Worm (Caenorhabditis elegans) whole organism, L4 larva: ENCODE measurements around the gene F35E12.9.

Source experiments
- R02D3.7 ChIP-seq: fragments of 150-350 bp; sonication (generic microtip); optimal IDR thresholded peaks from 3 replicates; lab custom pipeline; 2014; ENCODE audit warnings: missing biosample characterization, missing genetic modification characterization
- Y75B8A.6 ChIP-seq: fragments of 200-800 bp; sonication (Bioruptor generic); IDR thresholded peaks from 2 replicates; pipeline ENCODE4 v1.3.6; 2022; ENCODE audit warnings: missing genetic modification reagents, missing genetic modification characterization, missing compliant biosample characterization
- aly-2 ChIP-seq: sonication (generic microtip); optimal IDR thresholded peaks from 2 replicates; lab custom pipeline; 2018; ENCODE audit warnings: missing biosample characterization, missing genetic modification characterization
- ama-1 ChIP-seq: fragments of 150-350 bp; optimal IDR thresholded peaks from 2 replicates; lab custom pipeline; 2014; ENCODE audit warnings: inconsistent platforms, mixed read lengths
- ceh-20 ChIP-seq: fragments of 200-800 bp; sonication (Bioruptor generic); IDR thresholded peaks from 2 replicates; pipeline ENCODE4 v1.3.6; 2022; ENCODE audit warnings: missing genetic modification reagents, missing genetic modification characterization, missing compliant biosample characterization
- cey-2 ChIP-seq: sonication (generic microtip); optimal IDR thresholded peaks from 3 replicates; lab custom pipeline; 2017; ENCODE audit warnings: missing genetic modification characterization, mild to moderate bottlenecking, missing compliant biosample characterization, antibody characterized with exemption, borderline replicate concordance; ENCODE audit not compliant: insufficient read depth
- dpl-1 ChIP-seq: fragments of 150-350 bp; optimal IDR thresholded peaks from 2 replicates; lab custom pipeline; 2014; ENCODE audit warnings: missing biosample characterization, missing genetic modification reagents, missing genetic modification characterization
- dve-1 ChIP-seq: sonication (generic microtip); optimal IDR thresholded peaks from 2 replicates; lab custom pipeline; 2017; ENCODE audit warnings: antibody characterized with exemption, mild to moderate bottlenecking, missing genetic modification characterization, missing compliant biosample characterization; ENCODE audit not compliant: insufficient read depth
- fos-1 ChIP-seq: fragments of 150-350 bp; optimal IDR thresholded peaks from 2 replicates; lab custom pipeline; 2014; ENCODE audit warnings: missing biosample characterization, missing genetic modification characterization
- hif-1 ChIP-seq, 2 experiments: sonication (generic microtip); optimal IDR thresholded peaks; 2 replicates each; lab custom pipeline; 2016 to 2017; ENCODE audit warnings: missing compliant biosample characterization in 2 of 2, missing genetic modification characterization in 2 of 2, missing genetic modification reagents in 2 of 2, missing genotype in 2 of 2, mild to moderate bottlenecking in 1 of 2
- hmg-1.1 ChIP-seq: fragments of 200-800 bp; sonication (Bioruptor generic); IDR thresholded peaks from 2 replicates; pipeline ENCODE4 v1.3.6; 2022; ENCODE audit warnings: missing genetic modification reagents, missing genetic modification characterization, missing compliant biosample characterization
- lin-15B ChIP-seq: fragments of 150-350 bp; sonication (generic microtip); optimal IDR thresholded peaks from 3 replicates; lab custom pipeline; 2014; ENCODE audit warnings: missing biosample characterization, missing genetic modification characterization
- lsy-2 ChIP-seq, 2 experiments: fragments of 150-350 bp in 1 of 2; sonication (generic microtip) in 1 of 2; optimal IDR thresholded peaks; 2 replicates each; lab custom pipeline; 2014 to 2017; ENCODE audit warnings: missing biosample characterization in 2 of 2, missing genetic modification characterization in 2 of 2
- mdl-1 ChIP-seq, 2 experiments: fragments of 150-350 bp in 1 of 2; sonication (generic microtip) in 1 of 2; optimal IDR thresholded peaks; 2 replicates each; lab custom pipeline; 2014 to 2017; ENCODE audit warnings: missing biosample characterization in 2 of 2, missing genetic modification characterization in 2 of 2
- mxl-2 ChIP-seq: fragments of 200-800 bp; sonication (Bioruptor generic); conservative IDR thresholded peaks from 2 replicates; pipeline ENCODE4 v1.3.6; 2022; ENCODE audit warnings: missing genetic modification reagents, missing genetic modification characterization, missing compliant biosample characterization
- mxl-3 ChIP-seq: fragments of 200-800 bp; sonication (Bioruptor generic); optimal IDR thresholded peaks from 2 replicates; lab custom pipeline; 2018; ENCODE audit warnings: mild to moderate bottlenecking, missing genetic modification characterization, missing compliant biosample characterization
- nhr-10 ChIP-seq: fragments of 150-350 bp; optimal IDR thresholded peaks from 2 replicates; lab custom pipeline; 2014; ENCODE audit warnings: missing biosample characterization, missing genetic modification characterization
- nhr-237 ChIP-seq: sonication (generic microtip); optimal IDR thresholded peaks from 2 replicates; lab custom pipeline; 2017; ENCODE audit warnings: missing biosample characterization, missing genetic modification characterization
- nhr-25 ChIP-seq: sonication (generic microtip); optimal IDR thresholded peaks from 2 replicates; lab custom pipeline; 2017; ENCODE audit warnings: missing genetic modification characterization, mild to moderate bottlenecking, missing compliant biosample characterization, antibody characterized with exemption, moderate library complexity, borderline replicate concordance; ENCODE audit not compliant: insufficient read depth
- nhr-41 ChIP-seq: fragments of 200-800 bp; sonication (Bioruptor generic); IDR thresholded peaks from 2 replicates; pipeline ENCODE4 v1.3.6; 2022; ENCODE audit warnings: missing genetic modification reagents, missing genetic modification characterization, missing compliant biosample characterization
- nhr-42 ChIP-seq: fragments of 200-800 bp; sonication (Bioruptor generic); IDR thresholded peaks from 2 replicates; pipeline ENCODE4 v1.3.6; 2022; ENCODE audit warnings: missing genetic modification characterization, missing compliant biosample characterization
- nhr-77 ChIP-seq: fragments of 150-350 bp; optimal IDR thresholded peaks from 2 replicates; lab custom pipeline; 2014; ENCODE audit warnings: missing biosample characterization, missing genetic modification characterization
- sdz-12 ChIP-seq: fragments of 200-800 bp; sonication (Bioruptor generic); optimal IDR thresholded peaks from 2 replicates; lab custom pipeline; 2018; ENCODE audit warnings: mild to moderate bottlenecking, missing genetic modification characterization, missing compliant biosample characterization
- snpc-1.2 ChIP-seq: fragments of 200-800 bp; sonication (Bioruptor generic); IDR thresholded peaks from 2 replicates; pipeline ENCODE4 v1.3.6; 2022; ENCODE audit warnings: missing genetic modification reagents, missing genetic modification characterization, missing compliant biosample characterization
- spr-1 ChIP-seq: sonication (generic microtip); optimal IDR thresholded peaks from 2 replicates; lab custom pipeline; 2016; ENCODE audit warnings: mild to moderate bottlenecking, missing genetic modification characterization, missing compliant biosample characterization
- spr-3 ChIP-seq: fragments of 200-800 bp; sonication (Bioruptor generic); optimal IDR thresholded peaks from 2 replicates; lab custom pipeline; 2018; ENCODE audit warnings: mild to moderate bottlenecking, missing genetic modification characterization, missing compliant biosample characterization
- unc-130 ChIP-seq: sonication (generic microtip); optimal IDR thresholded peaks from 2 replicates; lab custom pipeline; 2016; ENCODE audit warnings: missing genetic modification reagents, missing genetic modification characterization, missing compliant biosample characterization
- zfp-2 ChIP-seq: sonication (generic microtip); optimal IDR thresholded peaks from 2 replicates; lab custom pipeline; 2016; ENCODE audit warnings: mild to moderate bottlenecking, missing genetic modification characterization, missing compliant biosample characterization
- zfp-3 ChIP-seq: fragments of 200-800 bp; sonication (Bioruptor generic); conservative IDR thresholded peaks from 2 replicates; pipeline ENCODE4 v1.3.6; 2022; ENCODE audit warnings: missing genetic modification reagents, missing genetic modification characterization, missing compliant biosample characterization

The F35E12.9 gene

DNA sequence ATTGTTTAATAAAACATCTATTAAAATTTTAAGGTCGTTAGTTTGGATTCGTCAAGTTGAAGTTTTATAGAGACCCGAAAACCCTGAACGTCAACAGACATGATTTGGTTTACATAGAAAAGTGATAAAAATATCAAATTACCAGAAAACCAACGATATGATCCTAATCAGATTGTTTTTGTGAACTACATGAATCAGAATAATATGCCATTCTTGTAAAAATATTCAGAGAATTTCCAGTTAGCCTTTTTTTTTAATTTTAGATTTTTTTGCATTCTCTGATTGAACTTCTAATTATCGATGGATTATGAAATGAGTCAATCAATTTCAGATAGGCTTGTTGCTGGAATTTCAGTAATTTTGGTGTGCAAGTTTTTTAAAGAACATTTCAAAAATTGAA is 33.9 kb downstream of the F35E12.9 start, which contains the start of gene srx-96:
srx-96 (plus strand) TSS at position 301 of the 400 bp plus-strand sequence.
- TF ChIP-seq fos-1 (no peak), nhr-42 (GFP tag; lab: Robert Waterston, UW) (no peak), ama-1 (no peak), R02D3.7 (no peak), lin-15B (tag; lab: Kevin White, UChicago) (no peak), zfp-3 (no peak), dpl-1 (GFP tag; lab: Kevin White, UChicago) (no peak)

DNA sequence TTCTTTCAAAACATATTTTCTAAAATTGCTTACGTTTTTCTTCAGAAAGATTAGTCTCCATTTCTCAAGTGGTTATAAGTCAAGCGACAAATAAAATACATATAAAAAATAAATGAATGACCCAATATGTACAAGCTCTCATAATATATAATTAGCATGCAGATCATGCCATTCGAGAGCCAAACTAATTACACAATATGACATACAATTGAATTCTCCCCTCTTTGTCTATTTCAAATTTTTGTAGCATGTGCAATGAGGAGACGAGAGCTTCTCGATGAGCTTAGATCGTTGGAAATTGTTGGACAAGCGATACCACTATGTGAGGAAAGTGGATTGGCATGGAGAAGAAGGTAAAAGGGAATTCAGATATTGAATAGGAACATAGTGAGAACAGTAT is 37.6 kb downstream of the F35E12.9 start, which contains the start of gene hlh-34:
hlh-34 (minus strand) TSS at position 101 of the 400 bp plus-strand sequence.
- TF ChIP-seq aly-2 (tag; lab: Kevin White, UChicago) (no peak), cey-2 (no peak), Y75B8A.6 (GFP tag; lab: Robert Waterston, UW) (no peak), snpc-1.2 (no peak), hmg-1.1 (GFP tag; lab: Robert Waterston, UW) (no peak), hif-1 (tag; optimal IDR thresholded peaks at IDR 0.05; lab: Kevin White, UChicago) (no peak), spr-3 (GFP tag; lab: Kevin White, UChicago) (no peak), dpl-1 (GFP tag; lab: Kevin White, UChicago) (no peak), nhr-10 (no peak), lsy-2 (tag; optimal IDR thresholded peaks at IDR 0.05; lab: Kevin White, UChicago) (no peak), mxl-3 (no peak), mdl-1 (tag; optimal IDR thresholded peaks at IDR 0.05; lab: Kevin White, UChicago) (no peak), nhr-77 (tag; lab: Kevin White, UChicago) (no peak), ama-1 (no peak), zfp-2 (tag; lab: Kevin White, UChicago) (no peak), sdz-12 (GFP tag; lab: Kevin White, UChicago) (no peak)

DNA sequence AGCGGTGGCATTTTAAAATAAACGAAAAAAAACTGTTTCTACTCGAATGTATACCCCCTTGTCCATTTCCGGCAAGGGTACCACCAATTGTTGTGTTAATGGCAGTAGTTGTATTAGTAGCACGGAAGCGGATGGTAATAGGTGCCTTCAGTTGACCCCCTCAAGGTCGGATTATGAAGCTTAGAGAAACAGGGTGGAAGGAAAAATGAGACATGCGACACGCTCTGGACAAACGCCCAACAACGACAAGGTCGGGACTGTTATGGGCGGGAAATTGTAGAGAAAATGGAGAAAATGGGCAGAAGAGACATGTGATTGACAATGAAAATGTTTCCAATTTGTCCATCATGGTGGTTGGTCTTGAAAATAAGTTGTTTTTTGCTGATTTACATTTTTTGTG is 41.0 kb downstream of the F35E12.9 start, which contains the start of gene T01D3.3:
T01D3.3 (plus strand) TSS at position 312 of the 400 bp plus-strand sequence.
- TF ChIP-seq ceh-20 (GFP tag; lab: Robert Waterston, UW): no peak
- TF ChIP-seq nhr-41 (GFP tag; lab: Robert Waterston, UW): no peak
- peak; percentile 63 for TF ChIP-seq nhr-25 (tag; lab: Kevin White, UChicago)
- no peak for TF ChIP-seq dpl-1 (GFP tag; lab: Kevin White, UChicago)
- TF ChIP-seq, all 104 proteins: peak for 1

DNA sequence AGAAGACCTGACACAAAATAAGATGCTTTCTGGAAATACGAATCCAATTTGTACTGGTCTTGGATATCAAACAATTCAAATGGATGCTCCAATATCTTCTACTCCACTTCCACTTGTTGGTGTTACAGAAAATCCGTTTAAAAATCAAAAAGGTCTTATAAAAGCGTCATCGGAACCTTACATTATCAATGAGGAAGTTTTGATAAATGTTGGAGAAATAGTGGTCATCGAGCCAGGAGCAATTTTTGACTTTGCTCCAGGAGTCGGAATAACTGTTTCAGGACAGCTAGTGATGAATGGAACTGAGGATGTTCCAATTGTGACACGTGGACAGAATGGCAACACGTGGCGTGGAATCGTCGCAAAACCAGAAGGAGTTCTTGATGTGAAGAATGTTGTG is 50.8 kb downstream of the F35E12.9 start:
- no peak for TF ChIP-seq spr-1 (tag; lab: Kevin White, UChicago)
- no peak for TF ChIP-seq nhr-41 (GFP tag; lab: Robert Waterston, UW)
- TF ChIP-seq unc-130 (GFP tag; lab: Kevin White, UChicago): no peak
- no peak for TF ChIP-seq dve-1 (tag; lab: Kevin White, UChicago)
- no peak for TF ChIP-seq nhr-237 (tag; lab: Kevin White, UChicago)
- TF ChIP-seq mxl-2 (GFP tag; lab: Robert Waterston, UW): no peak
